Worm (Caenorhabditis elegans) whole organism, late embryonic: Measurements from ENCODE around the gene nas-8.

Experiments
- C38D4.7 ChIP-seq: fragments of 200-800 bp; sonication (Bioruptor generic); optimal IDR thresholded peaks from 2 replicates; lab custom pipeline; 2018; ENCODE audit warnings: mild to moderate bottlenecking, missing genetic modification characterization, moderate library complexity, missing compliant biosample characterization
- ama-1 ChIP-seq: fragments of 150-350 bp; optimal IDR thresholded peaks from 2 replicates; lab custom pipeline; 2014
- ceh-24 ChIP-seq: sonication (generic microtip); optimal IDR thresholded peaks from 2 replicates; lab custom pipeline; 2016; ENCODE audit warnings: mild to moderate bottlenecking, missing genetic modification characterization, missing compliant biosample characterization
- ceh-31 ChIP-seq: sonication (generic microtip); optimal IDR thresholded peaks from 2 replicates; lab custom pipeline; 2016; ENCODE audit warnings: missing genetic modification characterization, missing compliant biosample characterization
- ceh-48 ChIP-seq: sonication (generic microtip); optimal IDR thresholded peaks from 2 replicates; lab custom pipeline; 2016; ENCODE audit warnings: missing genetic modification characterization, inconsistent platforms, missing compliant biosample characterization
- che-1 ChIP-seq: sonication (generic microtip); optimal IDR thresholded peaks from 2 replicates; lab custom pipeline; 2016; ENCODE audit warnings: mild to moderate bottlenecking, missing genetic modification characterization, missing compliant biosample characterization
- fax-1 ChIP-seq: sonication (generic microtip); optimal IDR thresholded peaks from 2 replicates; lab custom pipeline; 2016; ENCODE audit warnings: missing genotype, missing genetic modification characterization, missing compliant biosample characterization
- hlh-30 ChIP-seq: sonication (generic microtip); optimal IDR thresholded peaks from 2 replicates; lab custom pipeline; 2017; ENCODE audit warnings: antibody characterized with exemption, missing genetic modification characterization, missing compliant biosample characterization; ENCODE audit not compliant: insufficient read depth
- lin-11 ChIP-seq: fragments of 200-800 bp; sonication (Bioruptor generic); optimal IDR thresholded peaks from 2 replicates; lab custom pipeline; 2018; ENCODE audit warnings: mild to moderate bottlenecking, missing genetic modification characterization, missing compliant biosample characterization
- npax-4 ChIP-seq: sonication (generic microtip); optimal IDR thresholded peaks from 2 replicates; lab custom pipeline; 2016; ENCODE audit warnings: missing genetic modification characterization, missing compliant biosample characterization
- pqm-1 ChIP-seq: sonication (generic microtip); optimal IDR thresholded peaks from 2 replicates; lab custom pipeline; 2016; ENCODE audit warnings: missing genetic modification characterization, missing compliant biosample characterization
- rnt-1 ChIP-seq: sonication (generic microtip); optimal IDR thresholded peaks from 2 replicates; lab custom pipeline; 2016; ENCODE audit warnings: missing genetic modification characterization, missing compliant biosample characterization
- sdc-2 ChIP-seq: sonication (generic microtip); optimal IDR thresholded peaks from 2 replicates; lab custom pipeline; 2016; ENCODE audit warnings: missing genotype, missing genetic modification characterization, missing compliant biosample characterization
- syd-9 ChIP-seq: sonication (generic microtip); optimal IDR thresholded peaks from 2 replicates; lab custom pipeline; 2016; ENCODE audit warnings: mild to moderate bottlenecking, missing genetic modification characterization, moderate library complexity, missing compliant biosample characterization

nas-8 gene

DNA sequence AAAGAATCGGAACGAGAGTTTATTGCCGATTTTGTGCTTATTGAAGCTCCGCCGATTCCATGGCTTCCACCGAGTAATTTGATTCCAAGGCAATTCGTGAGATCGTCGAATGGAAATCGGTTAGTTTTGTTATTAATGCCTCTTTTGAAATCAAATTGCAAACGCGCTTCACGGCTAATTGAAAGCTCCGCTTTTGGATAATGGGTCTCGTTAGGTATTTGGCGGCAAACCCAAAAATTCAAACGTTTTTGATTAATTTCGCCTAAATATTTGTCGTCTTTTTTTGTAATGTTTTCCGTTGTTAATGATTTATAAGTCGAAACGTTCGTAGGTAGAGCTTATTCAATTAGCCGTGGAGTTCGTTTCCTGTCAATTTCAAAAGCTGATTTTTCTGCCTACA lies 44.9 kb downstream of the nas-8 start:
- TF ChIP-seq ceh-31 (tag; lab: Kevin White, UChicago) (no peak), ceh-24 (tag; lab: Kevin White, UChicago) (no peak), npax-4 (tag; lab: Kevin White, UChicago) (no peak), ama-1 (lab: Kevin White, UChicago) (no peak), rnt-1 (no peak)

DNA sequence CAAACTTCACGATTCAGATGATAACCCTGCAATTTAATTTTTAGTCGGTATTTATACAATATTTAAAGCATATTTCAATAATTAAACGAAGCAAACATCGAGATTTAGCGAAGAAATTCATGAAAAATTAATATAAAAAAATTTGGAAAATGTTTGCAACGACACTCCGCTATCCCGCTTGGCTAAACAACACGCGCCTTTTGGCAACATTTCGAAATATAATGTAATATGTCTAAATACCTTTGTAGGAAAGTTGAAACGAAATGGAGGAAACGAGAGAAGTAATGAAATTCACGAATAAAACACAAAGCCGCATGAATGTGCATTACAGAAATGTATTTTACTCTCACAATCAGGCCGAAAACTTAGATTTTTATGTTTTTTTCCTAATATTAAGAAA lies 51.0 kb downstream of the nas-8 start, which contains the start of gene rpc-1:
Gene rpc-1, minus strand, starts transcription at position 26 of the 400 bp plus-strand sequence.
- TF ChIP-seq ceh-31 (tag; lab: Kevin White, UChicago) (no peak), che-1 (tag; lab: Kevin White, UChicago) (no peak), sdc-2 (tag; lab: Kevin White, UChicago) (no peak), ceh-48 (tag; lab: Kevin White, UChicago) (no peak), pqm-1 (tag; lab: Kevin White, UChicago) (no peak)

- TF ChIP-seq lin-11 (tag; lab: Kevin White, UChicago) (no peak), hlh-30 (tag; lab: Kevin White, UChicago) (peak; percentile 4)
- TF ChIP-seq, all 69 proteins: peak for 1
These were observed 51.9 kb downstream of the nas-8 start, which contains the start of gene C42D4.18 for ce11 chrIV:7166553-7166952. TSS of gene C42D4.18 (plus strand) at chrIV:7166783.

DNA sequence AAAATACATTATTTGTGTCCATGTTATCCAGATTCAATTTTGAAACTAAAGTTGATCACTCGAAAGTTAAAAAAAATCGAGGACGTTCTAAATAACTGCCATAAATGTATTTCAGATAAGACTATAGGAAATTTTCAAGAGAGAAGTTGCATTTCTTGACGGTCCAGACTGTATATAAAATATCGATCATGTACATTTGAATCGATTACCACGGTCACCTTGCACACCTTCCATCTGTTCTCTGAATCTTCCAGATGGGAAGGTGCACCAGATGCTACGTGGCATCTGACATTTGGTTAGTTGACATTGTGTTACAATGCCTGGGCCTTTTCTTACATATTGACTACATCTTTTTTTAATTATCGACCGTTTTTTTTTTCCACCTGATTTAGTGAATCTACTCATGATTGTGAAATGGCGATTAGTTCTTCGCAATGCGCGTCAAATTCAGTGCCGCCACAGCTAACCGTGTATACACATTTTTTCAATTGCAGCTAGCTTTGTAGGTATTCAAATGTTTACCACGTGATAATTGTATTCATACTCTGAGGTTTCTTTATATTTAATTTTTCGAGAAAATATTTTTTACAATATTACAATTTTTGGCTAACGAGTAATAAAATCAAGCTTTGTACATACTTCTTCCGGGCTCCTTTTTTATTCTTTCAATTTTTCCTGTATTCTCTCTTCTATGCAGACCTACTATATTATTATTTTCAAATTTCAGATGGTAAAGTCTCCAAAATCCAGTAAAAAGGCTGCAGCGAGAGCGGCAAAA lies 53.5 kb downstream of the nas-8 start, which contains the start of gene skr-16:
Gene skr-16, plus strand, starts transcription at position 728 of the 778 bp plus-strand sequence.
- TF ChIP-seq hlh-30 (tag; lab: Kevin White, UChicago) (peak; percentile 45), fax-1 (no peak), syd-9 (tag; lab: Kevin White, UChicago) (no peak), C38D4.7 (GFP tag; lab: Kevin White, UChicago) (no peak)
